Fruit fly (Drosophila melanogaster) whole organism, embryonic: ENCODE results near the gene Cp18.

Experiments used
- Aef1 ChIP-seq: fragments of 200-800 bp; sonication (Bioruptor generic); IDR thresholded peaks from 3 replicates; pipeline ENCODE4 v1.3.6; 2022; ENCODE audit warnings: missing biosample characterization, missing genetic modification characterization
- Atf6 ChIP-seq: fragments of 200-800 bp; sonication (Bioruptor generic); IDR thresholded peaks from 2 replicates; pipeline ENCODE4 v1.3.6; 2022; ENCODE audit warnings: missing biosample characterization, missing genetic modification characterization
- CG10209 ChIP-seq: fragments of 200-800 bp; sonication (Bioruptor generic); optimal IDR thresholded peaks from 3 replicates; lab custom pipeline; 2017; ENCODE audit warnings: missing biosample characterization, mild to moderate bottlenecking, missing genetic modification characterization, missing genetic modification reagents
- CG1024 ChIP-seq: fragments of 200-800 bp; sonication (Bioruptor generic); IDR thresholded peaks from 2 replicates; pipeline ENCODE4 v1.3.6; 2022; ENCODE audit warnings: missing biosample characterization, missing genetic modification characterization
- CG10543 ChIP-seq: fragments of 200-800 bp; sonication (Bioruptor generic); optimal IDR thresholded peaks from 3 replicates; lab custom pipeline; 2017; ENCODE audit warnings: missing biosample characterization, mild to moderate bottlenecking, missing genetic modification characterization, moderate library complexity
- CG10565 ChIP-seq: fragments of 200-800 bp; sonication (Bioruptor generic); optimal IDR thresholded peaks from 3 replicates; lab custom pipeline; 2016; ENCODE audit warnings: missing biosample characterization, mild to moderate bottlenecking, missing genetic modification characterization
- CG11504 ChIP-seq: fragments of 200-800 bp; sonication (Bioruptor generic); optimal IDR thresholded peaks from 3 replicates; lab custom pipeline; 2019; ENCODE audit warnings: missing biosample characterization, mild to moderate bottlenecking, missing genetic modification characterization, moderate library complexity
- CG12391 ChIP-seq: fragments of 200-800 bp; sonication (Bioruptor generic); optimal IDR thresholded peaks from 3 replicates; lab custom pipeline; 2018; ENCODE audit warnings: missing biosample characterization, mild to moderate bottlenecking, missing genetic modification characterization, moderate library complexity
- CG12744 ChIP-seq: fragments of 200-800 bp; sonication (Bioruptor generic); optimal IDR thresholded peaks from 2 replicates; lab custom pipeline; 2016; ENCODE audit warnings: missing biosample characterization, missing genetic modification characterization
- CG12769 ChIP-seq: fragments of 200-800 bp; sonication (Bioruptor generic); optimal IDR thresholded peaks from 2 replicates; lab custom pipeline; 2019; ENCODE audit warnings: missing biosample characterization, mild to moderate bottlenecking, missing genetic modification characterization, moderate library complexity
- CG13424 ChIP-seq: fragments of 200-800 bp; sonication (Bioruptor generic); optimal IDR thresholded peaks from 2 replicates; lab custom pipeline; 2019; ENCODE audit warnings: missing biosample characterization, mild to moderate bottlenecking, missing genetic modification characterization, moderate library complexity
- CG16863 ChIP-seq: fragments of 200-800 bp; sonication (Bioruptor generic); optimal IDR thresholded peaks from 3 replicates; lab custom pipeline; 2016; ENCODE audit warnings: missing biosample characterization, missing genetic modification characterization
- CG2120 ChIP-seq: fragments of 200-800 bp; sonication (Bioruptor generic); optimal IDR thresholded peaks from 3 replicates; lab custom pipeline; 2016; ENCODE audit warnings: missing biosample characterization, missing genetic modification characterization
- CG30403 ChIP-seq: fragments of 200-800 bp; sonication (Bioruptor generic); optimal IDR thresholded peaks from 3 replicates; lab custom pipeline; 2016; ENCODE audit warnings: missing biosample characterization, missing genetic modification characterization
- CG31441 ChIP-seq: fragments of 200-800 bp; sonication (Bioruptor generic); IDR thresholded peaks from 2 replicates; pipeline ENCODE4 v1.3.6; 2022; ENCODE audit warnings: missing biosample characterization, missing genetic modification characterization
- CG32767 ChIP-seq: fragments of 200-800 bp; sonication (Bioruptor generic); IDR thresholded peaks from 2 replicates; pipeline ENCODE4 v1.3.6; 2022; ENCODE audit warnings: missing biosample characterization, missing genetic modification characterization
- CG32772 ChIP-seq: fragments of 200-800 bp; sonication (Bioruptor generic); IDR thresholded peaks from 2 replicates; pipeline ENCODE4 v1.3.6; 2022; ENCODE audit warnings: missing biosample characterization, missing genetic modification characterization
- CG4820 ChIP-seq: fragments of 200-800 bp; sonication (Bioruptor generic); optimal IDR thresholded peaks from 3 replicates; lab custom pipeline; 2016; ENCODE audit warnings: missing biosample characterization, missing genetic modification characterization
- CG7928 ChIP-seq: fragments of 200-800 bp; sonication (Bioruptor generic); optimal IDR thresholded peaks from 2 replicates; lab custom pipeline; 2017; ENCODE audit warnings: missing biosample characterization, mild to moderate bottlenecking, missing genetic modification characterization
- CG7963 ChIP-seq: fragments of 200-800 bp; sonication (Bioruptor generic); IDR thresholded peaks from 3 replicates; pipeline ENCODE4 v1.3.6; 2022; ENCODE audit warnings: missing biosample characterization, missing genetic modification characterization; ENCODE audit not compliant: partially characterized antibody
- CG8359 ChIP-seq: fragments of 200-800 bp; sonication (Bioruptor generic); optimal IDR thresholded peaks from 2 replicates; lab custom pipeline; 2017; ENCODE audit warnings: missing biosample characterization, mild to moderate bottlenecking, missing genetic modification characterization, borderline replicate concordance
- CG9215 ChIP-seq: fragments of 200-800 bp; sonication (Bioruptor generic); IDR thresholded peaks from 2 replicates; pipeline ENCODE4 v1.3.6; 2022; ENCODE audit warnings: missing biosample characterization, missing genetic modification characterization
- Camta ChIP-seq: fragments of 200-800 bp; sonication (Bioruptor generic); optimal IDR thresholded peaks from 2 replicates; lab custom pipeline; 2016; ENCODE audit warnings: missing biosample characterization, missing genetic modification characterization
- Chrac-16 ChIP-seq: fragments of 200-800 bp; sonication (Bioruptor generic); optimal IDR thresholded peaks from 3 replicates; lab custom pipeline; 2016; ENCODE audit warnings: missing biosample characterization, missing genetic modification characterization
- Dbx ChIP-seq: fragments of 200-800 bp; sonication (Bioruptor generic); IDR thresholded peaks from 3 replicates; pipeline ENCODE4 v1.3.6; 2022; ENCODE audit warnings: missing biosample characterization, missing genetic modification characterization
- Dp ChIP-seq: fragments of 200-800 bp; sonication (Bioruptor generic); optimal IDR thresholded peaks from 2 replicates; lab custom pipeline; 2018; ENCODE audit warnings: missing biosample characterization, mild to moderate bottlenecking, missing genetic modification characterization, moderate library complexity
- Drgx ChIP-seq: fragments of 200-800 bp; sonication (Bioruptor generic); IDR thresholded peaks from 2 replicates; pipeline ENCODE4 v1.3.6; 2022; ENCODE audit warnings: missing biosample characterization, missing genetic modification characterization
- Hsf ChIP-seq: fragments of 200-800 bp; sonication (Bioruptor generic); optimal IDR thresholded peaks from 3 replicates; lab custom pipeline; 2016; ENCODE audit warnings: missing biosample characterization, missing genetic modification characterization
- MBD-R2 ChIP-seq: fragments of 200-800 bp; sonication (Bioruptor generic); IDR thresholded peaks from 2 replicates; pipeline ENCODE4 v1.3.6; 2022; ENCODE audit warnings: missing biosample characterization, missing genetic modification characterization
- Oli ChIP-seq: fragments of 200-800 bp; sonication (Bioruptor generic); optimal IDR thresholded peaks from 2 replicates; lab custom pipeline; 2018; ENCODE audit warnings: missing biosample characterization, mild to moderate bottlenecking, missing genetic modification characterization, moderate library complexity
- PHDP ChIP-seq: fragments of 200-800 bp; sonication (Bioruptor generic); optimal IDR thresholded peaks from 3 replicates; lab custom pipeline; 2018; ENCODE audit warnings: missing biosample characterization, mild to moderate bottlenecking, missing genetic modification characterization, moderate library complexity
- Ravus ChIP-seq: fragments of 200-800 bp; sonication (Bioruptor generic); IDR thresholded peaks from 2 replicates; pipeline ENCODE4 v1.3.6; 2022; ENCODE audit warnings: missing biosample characterization, missing genetic modification characterization
- ap ChIP-seq: fragments of 200-800 bp; sonication (Bioruptor generic); IDR thresholded peaks from 2 replicates; pipeline ENCODE4 v1.3.6; 2022; ENCODE audit warnings: missing biosample characterization, missing genetic modification characterization
- bigmax ChIP-seq: fragments of 200-800 bp; sonication (Bioruptor generic); optimal IDR thresholded peaks from 2 replicates; lab custom pipeline; 2018; ENCODE audit warnings: missing biosample characterization, mild to moderate bottlenecking, missing genetic modification characterization
- chif ChIP-seq, 2 experiments: fragments of 200-800 bp; sonication (Bioruptor generic); optimal IDR thresholded peaks; 3 replicates each; lab custom pipeline; 2016; ENCODE audit warnings: missing biosample characterization in 2 of 2, missing genetic modification characterization in 2 of 2
- corto ChIP-seq: fragments of 200-800 bp; sonication (Bioruptor generic); optimal IDR thresholded peaks from 2 replicates; lab custom pipeline; 2016; ENCODE audit warnings: missing biosample characterization, mild to moderate bottlenecking, missing genetic modification characterization, moderate library complexity
- dm ChIP-seq: fragments of 200-800 bp; sonication (Bioruptor generic); optimal IDR thresholded peaks from 3 replicates; lab custom pipeline; 2016; ENCODE audit warnings: missing biosample characterization, missing genetic modification characterization
- ems ChIP-seq: fragments of 200-800 bp; sonication (Bioruptor generic); optimal IDR thresholded peaks from 3 replicates; lab custom pipeline; 2016; ENCODE audit warnings: missing biosample characterization, missing genetic modification characterization
- ewg ChIP-seq: fragments of 200-800 bp; sonication (Bioruptor generic); optimal IDR thresholded peaks from 3 replicates; lab custom pipeline; 2017; ENCODE audit warnings: mild to moderate bottlenecking, missing biosample characterization, missing genetic modification reagents, missing genetic modification characterization
- fd3F ChIP-seq: fragments of 200-800 bp; sonication (Bioruptor generic); optimal IDR thresholded peaks from 2 replicates; lab custom pipeline; 2018; ENCODE audit warnings: missing biosample characterization, mild to moderate bottlenecking, missing genetic modification characterization, moderate library complexity
- grn ChIP-seq: fragments of 200-800 bp; sonication (Bioruptor generic); optimal IDR thresholded peaks from 3 replicates; lab custom pipeline; 2017; ENCODE audit warnings: missing biosample characterization, missing genetic modification characterization
- ken ChIP-seq: fragments of 200-800 bp; sonication (Bioruptor generic); IDR thresholded peaks from 3 replicates; pipeline ENCODE4 v1.3.6; 2022; ENCODE audit warnings: missing biosample characterization, missing genetic modification characterization
- nmo ChIP-seq: fragments of 200-800 bp; sonication (Bioruptor generic); optimal IDR thresholded peaks from 2 replicates; lab custom pipeline; 2018; ENCODE audit warnings: missing biosample characterization, mild to moderate bottlenecking, missing genetic modification characterization, moderate library complexity
- org-1 ChIP-seq: fragments of 200-800 bp; sonication (Bioruptor generic); optimal IDR thresholded peaks from 2 replicates; lab custom pipeline; 2017; ENCODE audit warnings: missing biosample characterization, missing genetic modification characterization
- row ChIP-seq: fragments of 200-800 bp; sonication (Bioruptor generic); IDR thresholded peaks from 3 replicates; pipeline ENCODE4 v1.3.6; 2022; ENCODE audit warnings: missing biosample characterization, missing genetic modification characterization
- sisA ChIP-seq: fragments of 200-800 bp; sonication (Bioruptor generic); IDR thresholded peaks from 2 replicates; pipeline ENCODE4 v1.3.6; 2022; ENCODE audit warnings: missing biosample characterization, missing genetic modification characterization
- slou ChIP-seq: fragments of 200-800 bp; sonication (Bioruptor generic); optimal IDR thresholded peaks from 3 replicates; lab custom pipeline; 2016; ENCODE audit warnings: missing biosample characterization, missing genetic modification characterization
- so ChIP-seq: fragments of 200-800 bp; sonication (Bioruptor generic); IDR thresholded peaks from 3 replicates; pipeline ENCODE4 v1.3.6; 2022; ENCODE audit warnings: missing biosample characterization, missing genetic modification characterization
- sob ChIP-seq: fragments of 200-800 bp; sonication (Bioruptor generic); IDR thresholded peaks from 2 replicates; pipeline ENCODE4 v1.3.6; 2022; ENCODE audit warnings: missing biosample characterization, missing genetic modification characterization
- toy ChIP-seq: fragments of 200-800 bp; sonication (Bioruptor generic); IDR thresholded peaks from 2 replicates; pipeline ENCODE4 v1.3.6; 2022; ENCODE audit warnings: missing biosample characterization, missing genetic modification characterization
- vfl ChIP-seq: fragments of 200-800 bp; sonication (Bioruptor generic); optimal IDR thresholded peaks from 2 replicates; lab custom pipeline; 2016; ENCODE audit warnings: missing biosample characterization, missing genetic modification characterization
- yki ChIP-seq: fragments of >200 bp; optimal IDR thresholded peaks from 3 replicates; lab custom pipeline; 2018

The Cp18 gene

DNA sequence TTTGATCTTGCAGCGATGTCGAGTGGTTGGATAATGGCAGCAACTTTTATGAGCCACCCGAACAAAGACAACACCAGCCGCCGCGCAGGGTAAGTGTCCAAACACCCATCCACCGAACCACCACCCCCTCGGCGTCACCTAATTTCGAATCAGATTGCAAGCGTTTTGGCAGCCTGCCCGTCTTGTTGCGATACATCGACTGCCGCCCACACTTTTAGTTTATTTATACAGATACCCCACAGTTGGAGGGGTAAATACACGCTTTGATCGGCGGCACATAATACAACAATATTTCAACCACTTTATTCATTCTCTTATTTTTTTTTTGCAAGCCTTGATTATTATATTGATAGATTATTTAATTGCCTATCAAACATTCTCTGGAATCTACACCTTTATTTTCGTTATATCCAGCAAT is 36.5 kb downstream of the Cp18 start (continued):
- TF ChIP-seq CG32767 (GFP tag; lab: Robert Waterston, UW) (0 out of 2 replicates have a peak, but pooled peaks have one; percentile 20), CG12744 (GFP tag; lab: Kevin White, UChicago) (no peak), CG12391 (tag; lab: Kevin White, UChicago) (peak; percentile 48), CG9215 (GFP tag; lab: Robert Waterston, UW) (no peak), corto (GFP tag; lab: Kevin White, UChicago) (no peak), Oli (tag; lab: Kevin White, UChicago) (peak; percentile 32), CG10565 (GFP tag; lab: Kevin White, UChicago) (no peak), CG30403 (GFP tag; lab: Kevin White, UChicago) (peak; percentile 45), sisA (peak; percentile 45; the same call in 1 of the 2 replicates), ems (GFP tag; lab: Kevin White, UChicago) (no peak), CG16863 (GFP tag; lab: Kevin White, UChicago) (peak; percentile 24), Hsf (GFP tag; lab: Kevin White, UChicago) (peak; percentile 39), CG12769 (tag; lab: Kevin White, UChicago) (peak; percentile 68), CG11504 (tag; lab: Kevin White, UChicago) (peak; percentile 56), Ravus (GFP tag; lab: Robert Waterston, UW) (no peak), CG13424 (tag; lab: Kevin White, UChicago) (peak; percentile 49), fd3F (peak; percentile 48), org-1 (GFP tag; lab: Kevin White, UChicago) (no peak), ewg (GFP tag; lab: Kevin White, UChicago) (peak; percentile 33), Camta (GFP tag; lab: Kevin White, UChicago) (no peak), vfl (GFP tag; lab: Kevin White, UChicago) (no peak), CG10209 (GFP tag; lab: Kevin White, UChicago) (peak; percentile 42), nmo (GFP tag; lab: Kevin White, UChicago) (peak; percentile 48), Chrac-16 (GFP tag; lab: Kevin White, UChicago) (peak; percentile 14), grn (peak; percentile 11), toy (GFP tag; lab: Robert Waterston, UW) (no peak), chif (GFP tag; optimal IDR thresholded peaks at IDR 0.05; lab: Kevin White, UChicago) (peak; percentile 10 to 55), ken (peak; percentile 73), MBD-R2 (GFP tag; lab: Robert Waterston, UW) (peak; percentile 20; the same call in 1 of the 2 replicates), Drgx (GFP tag; lab: Robert Waterston, UW) (peak; percentile 39; the same call in 1 of the 2 replicates), row (GFP tag; lab: Robert Waterston, UW) (peak; percentile 76), slou (GFP tag; lab: Kevin White, UChicago) (no peak), dm (GFP tag; lab: Kevin White, UChicago) (peak; percentile 5), so (GFP tag; lab: Robert Waterston, UW) (peak; percentile 64), Dp (GFP tag; lab: Kevin White, UChicago) (no peak), CG10543 (GFP tag; lab: Kevin White, UChicago) (peak; percentile 60), Aef1 (peak; percentile 43; the same call in 2 of the 3 replicates), CG31441 (GFP tag; lab: Robert Waterston, UW) (peak; percentile 55), PHDP (tag; lab: Kevin White, UChicago) (peak; percentile 43), ap (GFP tag; lab: Robert Waterston, UW) (peak; percentile 38; the same call in 1 of the 2 replicates), CG7928 (GFP tag; lab: Kevin White, UChicago) (no peak), Atf6 (GFP tag; lab: Robert Waterston, UW) (peak; percentile 65; the same call in 1 of the 2 replicates), CG32772 (peak; percentile 54), yki (lab: Kevin White, UChicago) (no peak), CG7963 (GFP tag; lab: Robert Waterston, UW) (no peak), CG2120 (GFP tag; lab: Kevin White, UChicago) (peak; percentile 71), sob (GFP tag; lab: Robert Waterston, UW) (peak; percentile 46; the same call in 1 of the 2 replicates), CG4820 (GFP tag; lab: Kevin White, UChicago) (no peak), CG8359 (GFP tag; lab: Kevin White, UChicago) (no peak), bigmax (no peak), Dbx (GFP tag; lab: Robert Waterston, UW) (0 out of 3 replicates have a peak, but pooled peaks have one; percentile 32), CG1024 (GFP tag; lab: Robert Waterston, UW) (no peak)
